Worm (Caenorhabditis elegans) whole organism, L2 larva: Measurements from ENCODE around the gene F49E2.5.

Experiments
- alr-1 ChIP-seq: fragments of 150-350 bp; optimal IDR thresholded peaks from 2 replicates; lab custom pipeline; 2014; ENCODE audit warnings: missing biosample characterization, missing genetic modification characterization
- dmd-4 ChIP-seq: sonication (generic microtip); optimal IDR thresholded peaks from 2 replicates; lab custom pipeline; 2017; ENCODE audit warnings: missing biosample characterization, missing genetic modification characterization
- egl-27 ChIP-seq: sonication (generic microtip); optimal IDR thresholded peaks from 3 replicates; lab custom pipeline; 2017; ENCODE audit warnings: missing biosample characterization, missing genetic modification reagents, missing genetic modification characterization
- elt-3 ChIP-seq: sonication (generic microtip); optimal IDR thresholded peaks from 2 replicates; lab custom pipeline; 2017; ENCODE audit warnings: missing biosample characterization, missing genetic modification characterization
- fos-1 ChIP-seq: fragments of 150-350 bp; optimal IDR thresholded peaks from 2 replicates; lab custom pipeline; 2014; ENCODE audit warnings: missing biosample characterization, missing genetic modification characterization
- lin-11 ChIP-seq: fragments of 150-350 bp; sonication (generic microtip); optimal IDR thresholded peaks from 2 replicates; lab custom pipeline; 2014; ENCODE audit warnings: missing biosample characterization, missing genetic modification characterization, inconsistent platforms, mixed read lengths
- lsy-2 ChIP-seq, 2 experiments: fragments of 150-350 bp in 1 of 2; sonication (generic microtip) in 1 of 2; optimal IDR thresholded peaks; 2 replicates each; lab custom pipeline; 2014 to 2017; ENCODE audit warnings: missing biosample characterization in 2 of 2, missing genetic modification characterization in 2 of 2
- mab-5 ChIP-seq: fragments of 150-350 bp; optimal IDR thresholded peaks from 2 replicates; lab custom pipeline; 2014; ENCODE audit warnings: missing biosample characterization, missing genetic modification characterization
- nhr-11 ChIP-seq: fragments of 150-350 bp; optimal IDR thresholded peaks from 2 replicates; lab custom pipeline; 2014; ENCODE audit warnings: missing biosample characterization, missing genetic modification characterization
- nhr-129 ChIP-seq: fragments of 150-350 bp; optimal IDR thresholded peaks from 2 replicates; lab custom pipeline; 2014; ENCODE audit warnings: missing biosample characterization, missing genetic modification characterization
- nhr-77 ChIP-seq: fragments of 150-350 bp; optimal IDR thresholded peaks from 2 replicates; lab custom pipeline; 2014; ENCODE audit warnings: missing biosample characterization, missing genetic modification characterization
- skn-1 ChIP-seq: sonication (generic microtip); optimal IDR thresholded peaks from 2 replicates; lab custom pipeline; 2017; ENCODE audit warnings: missing biosample characterization, missing genetic modification characterization
- sma-3 ChIP-seq: sonication (generic microtip); optimal IDR thresholded peaks from 2 replicates; lab custom pipeline; 2016; ENCODE audit warnings: missing genetic modification reagents, missing genetic modification characterization, missing compliant biosample characterization
- zag-1 ChIP-seq: fragments of 150-350 bp; optimal IDR thresholded peaks from 2 replicates; lab custom pipeline; 2014; ENCODE audit warnings: missing biosample characterization, missing genetic modification characterization

DNA sequence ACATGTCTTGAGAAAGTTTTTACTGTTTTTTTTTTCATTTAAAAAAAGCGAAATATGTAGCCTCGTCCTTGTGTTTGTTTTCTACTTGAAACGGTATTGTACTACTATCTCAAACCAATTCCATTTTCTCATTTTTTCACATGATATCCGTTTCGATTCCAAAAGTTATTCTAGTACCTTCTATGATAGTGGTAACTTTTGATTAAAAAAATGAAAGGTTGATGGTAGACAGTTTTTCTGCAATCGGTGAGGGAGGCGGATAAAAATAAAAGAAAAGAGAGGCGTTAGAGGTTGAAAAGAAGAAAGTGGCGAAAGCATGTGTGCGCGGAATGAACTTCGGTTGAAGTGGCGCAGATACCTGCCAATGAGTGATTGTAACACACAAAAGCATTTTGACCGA is 15.6 kb upstream of the F49E2.5 start:
- TF ChIP-seq sma-3 (GFP tag; lab: Kevin White, UChicago) (peak; percentile 15), mab-5 (tag; lab: Kevin White, UChicago) (no peak), alr-1 (tag; lab: Kevin White, UChicago) (no peak), lin-11 (no peak), fos-1 (tag; lab: Kevin White, UChicago) (no peak), egl-27 (tag; lab: Kevin White, UChicago) (no peak), zag-1 (tag; lab: Kevin White, UChicago) (no peak), dmd-4 (tag; lab: Kevin White, UChicago) (no peak), nhr-129 (tag; lab: Kevin White, UChicago) (no peak), nhr-11 (tag; lab: Kevin White, UChicago) (no peak), nhr-77 (tag; lab: Kevin White, UChicago) (no peak), skn-1 (tag; lab: Kevin White, UChicago) (no peak), lsy-2 (tag; optimal IDR thresholded peaks at IDR 0.05; lab: Kevin White, UChicago) (no peak), elt-3 (tag; lab: Kevin White, UChicago) (no peak)
